Fruit fly (Drosophila melanogaster) Kc167 (cell line): ENCODE results near the gene CG13801.

Experiments used
- Myc ChIP-seq: fragments of >200 bp; optimal IDR thresholded peaks from 2 replicates; lab custom pipeline; 2017; ENCODE audit warnings: missing external identifiers
- Sin3A ChIP-seq: fragments of >200 bp; optimal IDR thresholded peaks from 2 replicates; lab custom pipeline; 2018; ENCODE audit warnings: missing external identifiers
- h ChIP-seq: fragments of >200 bp; optimal IDR thresholded peaks from 3 replicates; lab custom pipeline; 2018; ENCODE audit warnings: missing external identifiers
- insv ChIP-seq: fragments of >200 bp; optimal IDR thresholded peaks from 3 replicates; lab custom pipeline; 2018; ENCODE audit warnings: missing external identifiers
- psq ChIP-seq: fragments of >200 bp; optimal IDR thresholded peaks from 2 replicates; lab custom pipeline; 2017; ENCODE audit warnings: missing external identifiers
- ttk ChIP-seq: sonication (Bioruptor generic); optimal IDR thresholded peaks from 2 replicates; lab custom pipeline; 2017; ENCODE audit warnings: missing external identifiers

Gene CG13801

dm6 chr3L:2410869-2411268 is 50.5 kb downstream of the CG13801 start:
- TF ChIP-seq Sin3A (lab: Kevin White, UChicago): no peak
- no peak for TF ChIP-seq h
- TF ChIP-seq insv (lab: Kevin White, UChicago): no peak
- TF ChIP-seq Myc: no peak
- no peak for TF ChIP-seq ttk (lab: Kevin White, UChicago)
- no peak for TF ChIP-seq psq

- no peak for TF ChIP-seq h
- no peak for TF ChIP-seq Sin3A (lab: Kevin White, UChicago)
- no peak for TF ChIP-seq Myc
These were observed 51.3 kb downstream of the CG13801 start for dm6 chr3L:2411564-2412080.
